Fruit fly (Drosophila melanogaster): ENCODE data around the gene GV1.

dm6 chr3L:1816614-1817013, 6.2 kb downstream of the GV1 start:
- TF ChIP-seq cnc (optimal IDR thresholded peaks at IDR 0.05) (no peak), kay (GFP tag; ENCODE audit: borderline replicate concordance) (no peak), Hr96 (GFP tag; optimal IDR thresholded peaks at IDR 0.05) (no peak), CG11617 (GFP tag; optimal IDR thresholded peaks at IDR 0.05) (no peak), pad (GFP tag; optimal IDR thresholded peaks at IDR 0.05) (no peak), ovo (GFP tag; optimal IDR thresholded peaks at IDR 0.05) (no peak), Mnt (GFP tag; optimal IDR thresholded peaks at IDR 0.05) (no peak), CG12768 (GFP tag; optimal IDR thresholded peaks at IDR 0.05) (no peak), CG5204 (GFP tag; optimal IDR thresholded peaks at IDR 0.05) (no peak), Crg-1 (GFP tag; optimal IDR thresholded peaks at IDR 0.05) (no peak), CG1620 (GFP tag; optimal IDR thresholded peaks at IDR 0.05) (no peak), bab1 (GFP tag; optimal IDR thresholded peaks at IDR 0.05) (no peak), Clk (GFP tag; optimal IDR thresholded peaks at IDR 0.05) (no peak), CG33017 (tag; optimal IDR thresholded peaks at IDR 0.05) (no peak)
